Fruit fly (Drosophila melanogaster): Measurements from ENCODE around the gene CG5863.

Gene CG5863

dm6 chr3R:17403188-17403587 is 7.7 kb upstream of the CG5863 start, which contains the start of gene CG34279:
CG34279 (minus strand) TSS chr3R:17403288.
- TF ChIP-seq CG17801 (GFP tag; optimal IDR thresholded peaks at IDR 0.05; ENCODE audit: partially characterized antibody) = no peak

- TF ChIP-seq CG17801 (GFP tag; optimal IDR thresholded peaks at IDR 0.05; ENCODE audit: partially characterized antibody) = no peak
Observed at dm6 chr3R:17403618-17404017, 7.3 kb upstream of the CG5863 start, which contains the start of gene CG34280. CG34280 (minus strand) TSS chr3R:17403718.

- TF ChIP-seq CG17801 (GFP tag; optimal IDR thresholded peaks at IDR 0.05; ENCODE audit: partially characterized antibody) = no peak
Observed at dm6 chr3R:17404155-17404554, 6.8 kb upstream of the CG5863 start.

- no peak for TF ChIP-seq CG17801 (GFP tag; optimal IDR thresholded peaks at IDR 0.05; ENCODE audit: partially characterized antibody)
Observed at dm6 chr3R:17405009-17405408, 5.9 kb upstream of the CG5863 start, which contains the start of gene CG42823. CG42823 (minus strand) TSS chr3R:17405109.

- no peak for TF ChIP-seq CG17801 (GFP tag; optimal IDR thresholded peaks at IDR 0.05; ENCODE audit: partially characterized antibody)
Observed at dm6 chr3R:17406411-17406810, 4.5 kb upstream of the CG5863 start, which contains the start of the genes CG42824 and CG42798. CG42824 (minus strand) TSS chr3R:17406511. CG42798 (plus strand) TSS chr3R:17406678.

dm6 chr3R:17407576-17407975 is 3.3 kb upstream of the CG5863 start, which contains the start of gene CG17283:
CG17283 (plus strand) TSS chr3R:17407876.
- TF ChIP-seq CG17801 (GFP tag; optimal IDR thresholded peaks at IDR 0.05; ENCODE audit: partially characterized antibody) = no peak

- TF ChIP-seq CG17801 (GFP tag; optimal IDR thresholded peaks at IDR 0.05; ENCODE audit: partially characterized antibody) = no peak
Observed at dm6 chr3R:17409319-17409718, 1.6 kb upstream of the CG5863 start, which contains the start of gene CG5860. CG5860 (plus strand) TSS chr3R:17409619.

- TF ChIP-seq CG17801 (GFP tag; optimal IDR thresholded peaks at IDR 0.05; ENCODE audit: partially characterized antibody) = no peak
Observed at dm6 chr3R:17412458-17413127, 1.7 kb downstream of the CG5863 start, which contains the start of gene CG42821. CG42821 (plus strand) TSS chr3R:17413077.

- TF ChIP-seq CG17801 (GFP tag; optimal IDR thresholded peaks at IDR 0.05; ENCODE audit: partially characterized antibody) = no peak
Observed at dm6 chr3R:17413601-17414000, 2.7 kb downstream of the CG5863 start, which contains the start of gene CG42822. CG42822 (plus strand) TSS chr3R:17413901.

dm6 chr3R:17415439-17415838 is 4.5 kb downstream of the CG5863 start, which contains the start of gene CG5866:
CG5866 (plus strand) TSS chr3R:17415739.
- TF ChIP-seq CG17801 (GFP tag; optimal IDR thresholded peaks at IDR 0.05; ENCODE audit: partially characterized antibody) = no peak

dm6 chr3R:17417167-17417566 is 6.3 kb downstream of the CG5863 start, which contains the start of gene CG33333:
CG33333 (plus strand) TSS chr3R:17417467.
- TF ChIP-seq CG17801 (GFP tag; optimal IDR thresholded peaks at IDR 0.05; ENCODE audit: partially characterized antibody) = no peak

dm6 chr3R:17418459-17418858 is 7.6 kb downstream of the CG5863 start, which contains the start of gene CG42834:
CG42834 (plus strand) TSS chr3R:17418759.
- TF ChIP-seq CG17801 (GFP tag; optimal IDR thresholded peaks at IDR 0.05; ENCODE audit: partially characterized antibody) = no peak

dm6 chr3R:17420338-17420737 is 9.4 kb downstream of the CG5863 start, which contains the start of gene CG42835:
CG42835 (plus strand) TSS chr3R:17420638.
- no peak for TF ChIP-seq CG17801 (GFP tag; optimal IDR thresholded peaks at IDR 0.05; ENCODE audit: partially characterized antibody)

- TF ChIP-seq CG17801 (GFP tag; optimal IDR thresholded peaks at IDR 0.05; ENCODE audit: partially characterized antibody) = no peak
Observed at dm6 chr3R:17422102-17422501, 11.2 kb downstream of the CG5863 start, which contains the start of gene CG14332. CG14332 (minus strand) TSS chr3R:17422202.

dm6 chr3R:17425417-17425915 is 14.6 kb downstream of the CG5863 start, which contains the start of gene cysu:
cysu (plus strand) TSS chr3R:17425768.
- TF ChIP-seq CG17801 (GFP tag; optimal IDR thresholded peaks at IDR 0.05; ENCODE audit: partially characterized antibody) = no peak

- TF ChIP-seq CG17801 (GFP tag; optimal IDR thresholded peaks at IDR 0.05; ENCODE audit: partially characterized antibody) = no peak
Observed at dm6 chr3R:17426265-17426664, 15.4 kb downstream of the CG5863 start.

Data from ovary, adult (tissue).